Fruit fly (Drosophila melanogaster): ENCODE results near the gene CG12477.

Gene CG12477

DNA sequence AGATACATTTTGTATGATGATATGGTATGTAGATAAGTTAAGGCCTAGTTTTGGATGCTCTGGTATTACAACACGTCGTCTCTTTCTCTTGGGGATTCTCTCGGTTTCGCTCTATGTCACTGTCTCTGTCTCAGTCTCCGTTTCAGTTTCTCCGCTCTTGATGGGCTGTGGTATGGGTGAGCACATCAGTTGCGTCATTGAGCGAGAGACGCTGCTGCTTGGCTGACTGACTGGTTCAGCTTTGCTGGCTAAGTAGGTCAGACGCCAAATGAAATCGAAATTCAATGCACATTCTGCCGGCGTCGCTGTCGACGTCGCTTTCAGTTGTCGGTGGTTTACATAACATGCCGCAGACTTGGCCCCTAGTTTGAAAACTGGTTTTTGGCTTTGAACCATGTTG, 30.8 kb upstream of the CG12477 start:
- TF ChIP-seq Vsx2 (GFP tag; optimal IDR thresholded peaks at IDR 0.05; ENCODE audit: partially characterized antibody) (no peak), Dif (GFP tag; optimal IDR thresholded peaks at IDR 0.05; ENCODE audit: partially characterized antibody) (peak; percentile 52)

DNA sequence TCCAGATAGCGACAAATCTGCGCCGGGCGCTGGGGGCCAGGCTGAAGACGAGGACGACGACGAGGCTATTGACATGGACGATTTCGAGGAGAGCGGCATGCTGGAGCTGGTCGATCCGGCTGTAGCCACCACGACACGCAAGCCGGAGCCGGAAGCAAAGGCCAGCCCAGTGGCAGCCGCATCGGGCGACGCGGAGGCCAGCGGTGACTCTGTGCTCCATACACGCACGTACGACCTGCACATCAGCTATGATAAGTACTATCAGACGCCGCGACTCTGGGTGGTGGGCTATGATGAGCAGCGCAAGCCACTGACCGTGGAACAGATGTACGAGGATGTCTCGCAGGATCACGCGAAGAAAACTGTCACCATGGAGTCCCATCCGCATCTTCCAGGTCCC, 26.7 kb upstream of the CG12477 start:
- TF ChIP-seq OdsH (GFP tag; optimal IDR thresholded peaks at IDR 0.05) (no peak), br (GFP tag; optimal IDR thresholded peaks at IDR 0.05) (no peak)

DNA sequence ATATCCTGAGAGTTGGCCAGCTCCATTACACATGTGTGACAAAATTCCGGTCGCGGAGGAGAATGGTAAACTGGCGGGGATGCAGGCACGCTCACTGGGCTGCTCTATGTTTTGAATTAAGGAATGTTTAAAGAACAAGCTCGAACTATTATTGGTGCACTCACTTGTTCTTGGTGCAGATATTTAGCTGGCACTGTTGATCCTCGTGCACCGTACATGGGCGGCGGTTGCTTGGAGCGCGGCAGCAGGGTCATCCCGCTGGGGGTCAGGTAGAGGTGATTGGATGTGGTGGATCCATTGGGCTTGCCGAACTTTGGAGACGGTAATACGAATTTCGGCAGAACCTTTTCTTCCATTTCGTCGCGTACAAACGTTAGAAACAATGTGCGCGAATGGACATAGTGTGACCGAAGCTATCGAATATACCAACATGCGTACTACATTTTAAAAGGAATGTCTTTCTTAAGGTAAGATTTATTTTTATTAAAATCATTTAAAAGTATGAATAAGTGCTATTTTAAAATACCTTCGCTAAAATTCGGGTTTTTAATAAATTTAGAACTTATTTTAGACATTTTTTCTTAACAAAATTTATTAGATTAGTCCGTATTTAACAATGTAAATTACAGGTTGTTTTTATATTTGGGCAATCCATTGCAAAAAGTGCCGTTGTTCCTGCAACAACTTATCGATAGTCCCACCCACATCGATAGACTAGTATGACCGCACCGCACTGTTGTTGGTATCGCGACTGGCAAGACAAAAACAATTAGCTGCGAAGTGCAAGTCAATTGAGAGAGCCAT, 25.1 kb upstream of the CG12477 start, which contains the start of the genes Nufip and Atg3:
Nufip (minus strand) TSS at position 415 of the 804 bp plus-strand sequence.
Atg3 (plus strand) TSS at position 735 of the 804 bp plus-strand sequence.
- TF ChIP-seq foxo (GFP tag; optimal IDR thresholded peaks at IDR 0.05) (peak in 1 of 2 experiments; percentile 3), HLH106 (tag; optimal IDR thresholded peaks at IDR 0.05) (peak; percentile 52), rgr (GFP tag; optimal IDR thresholded peaks at IDR 0.05) (peak; percentile 22), psq (GFP tag; optimal IDR thresholded peaks at IDR 0.05) (peak; percentile 46), Abd-B (GFP tag; optimal IDR thresholded peaks at IDR 0.05) (no peak), sv (GFP tag; optimal IDR thresholded peaks at IDR 0.05) (peak; percentile 49), woc (GFP tag; optimal IDR thresholded peaks at IDR 0.05) (peak; percentile 51), tai (GFP tag; optimal IDR thresholded peaks at IDR 0.05) (peak; percentile 51), br (GFP tag; optimal IDR thresholded peaks at IDR 0.05) (no peak), Jra (GFP tag; optimal IDR thresholded peaks at IDR 0.05) (peak; percentile 4), dsf (GFP tag; optimal IDR thresholded peaks at IDR 0.05; ENCODE audit: borderline replicate concordance) (no peak), Sp1 (GFP tag; optimal IDR thresholded peaks at IDR 0.05) (peak; percentile 28), Rel (GFP tag; optimal IDR thresholded peaks at IDR 0.05) (no peak), Rel (tag; optimal IDR thresholded peaks at IDR 0.05) (no peak), Hnf4 (GFP tag; optimal IDR thresholded peaks at IDR 0.05) (peak; percentile 7), Mio (GFP tag; optimal IDR thresholded peaks at IDR 0.05) (no peak), ey (GFP tag; optimal IDR thresholded peaks at IDR 0.05) (peak; percentile 20)

DNA sequence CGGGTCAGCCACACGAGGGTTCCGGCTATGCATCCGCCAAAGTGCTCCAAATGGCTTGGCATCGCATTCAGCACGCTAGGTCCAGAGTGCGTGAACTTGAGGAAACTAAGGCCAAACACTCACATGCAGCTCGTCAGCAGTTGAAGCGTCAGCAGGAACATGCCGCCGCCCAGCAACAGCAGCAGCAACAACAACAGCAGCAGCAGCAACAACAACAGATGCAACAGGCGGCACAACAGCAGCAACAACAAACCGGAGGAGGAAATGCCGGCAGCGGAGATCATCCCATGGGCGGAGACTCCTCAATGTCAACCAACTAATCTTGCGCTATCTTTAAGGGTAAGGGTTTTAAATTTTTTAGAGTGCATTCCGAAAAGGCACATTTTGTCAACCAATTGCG, 23.1 kb upstream of the CG12477 start:
- no peak for TF ChIP-seq foxo (GFP tag; optimal IDR thresholded peaks at IDR 0.05)
- TF ChIP-seq Dfd (GFP tag; optimal IDR thresholded peaks at IDR 0.05), result peak; percentile 54

DNA sequence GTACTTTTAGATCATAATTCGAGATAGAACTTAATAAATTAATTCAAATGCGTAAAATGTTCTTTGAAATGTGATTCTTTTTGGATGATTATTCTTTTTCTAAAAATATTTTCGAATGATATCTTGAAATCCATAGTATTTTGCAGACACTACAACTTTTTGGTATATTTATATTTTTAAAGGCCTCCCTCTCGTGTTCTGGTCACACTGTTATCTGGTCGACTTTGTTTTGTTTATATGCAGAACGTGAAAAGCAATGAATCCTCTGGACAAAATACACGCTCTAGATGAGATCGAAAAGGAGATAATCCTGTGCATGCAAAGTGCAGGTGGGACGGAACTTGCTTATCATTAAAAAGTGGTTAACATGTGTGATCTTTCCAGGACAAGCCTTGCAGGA, 22.6 kb upstream of the CG12477 start, which contains the start of gene MED11:
MED11 (plus strand) TSS at position 210 of the 400 bp plus-strand sequence.
- no peak for TF ChIP-seq woc (GFP tag; optimal IDR thresholded peaks at IDR 0.05)

DNA sequence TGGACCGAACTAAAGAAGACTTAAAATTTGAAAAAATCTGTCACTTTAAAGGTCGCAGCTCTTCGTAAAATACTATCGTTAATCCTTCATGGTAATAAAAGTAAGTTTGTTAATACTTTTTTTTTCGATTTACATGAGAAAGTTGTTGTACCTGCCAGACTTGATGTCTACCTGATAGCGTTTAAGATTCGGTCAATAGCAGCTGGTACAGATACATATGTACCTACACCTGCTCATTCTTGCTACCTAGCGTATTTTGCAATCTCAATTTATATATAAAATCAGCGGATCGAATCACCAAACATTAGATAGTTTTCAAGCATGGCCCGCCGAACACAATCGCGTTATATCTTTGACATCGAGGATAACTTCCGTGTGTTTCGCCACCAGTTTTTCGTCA, 21.1 kb upstream of the CG12477 start, which contains the start of gene CG6885:
CG6885 (plus strand) TSS at position 301 of the 400 bp plus-strand sequence.
- TF ChIP-seq dl (GFP tag; optimal IDR thresholded peaks at IDR 0.05; ENCODE audit: insufficient read depth in 1 of 2, partially characterized antibody in 2 of 2) (no peak), foxo (GFP tag; optimal IDR thresholded peaks at IDR 0.05) (no peak), Hr83 (GFP tag; optimal IDR thresholded peaks at IDR 0.05; ENCODE audit: poor library complexity, severe bottlenecking) (no peak), dmrt93B (GFP tag; optimal IDR thresholded peaks at IDR 0.05) (no peak), Dif (GFP tag; optimal IDR thresholded peaks at IDR 0.05; ENCODE audit: partially characterized antibody) (no peak), sv (GFP tag; optimal IDR thresholded peaks at IDR 0.05) (no peak), lola (GFP tag; optimal IDR thresholded peaks at IDR 0.05) (no peak), Dfd (GFP tag; optimal IDR thresholded peaks at IDR 0.05) (no peak), dsf (GFP tag; optimal IDR thresholded peaks at IDR 0.05; ENCODE audit: borderline replicate concordance) (no peak), GATAd (GFP tag; optimal IDR thresholded peaks at IDR 0.05) (no peak), Vsx2 (GFP tag; optimal IDR thresholded peaks at IDR 0.05; ENCODE audit: partially characterized antibody) (no peak), Mio (GFP tag; optimal IDR thresholded peaks at IDR 0.05) (no peak), brk (GFP tag; optimal IDR thresholded peaks at IDR 0.05) (no peak), tai (GFP tag; optimal IDR thresholded peaks at IDR 0.05) (no peak), ey (GFP tag; optimal IDR thresholded peaks at IDR 0.05) (no peak), br (GFP tag; optimal IDR thresholded peaks at IDR 0.05) (no peak), woc (GFP tag; optimal IDR thresholded peaks at IDR 0.05) (no peak)

Data from whole organism, wandering third instar larva.